Worm (Caenorhabditis elegans): ENCODE data around the gene C07D10.1.

C07D10.1 gene

ce11 chrII:7405262-7405661, 6.5 kb downstream of the C07D10.1 start:
- TF ChIP-seq B0310.2 (tag; optimal IDR thresholded peaks at IDR 0.05): no peak
- no peak for TF ChIP-seq ceh-36 (tag; optimal IDR thresholded peaks at IDR 0.05)

- TF ChIP-seq ama-1 (optimal IDR thresholded peaks at IDR 0.05): no peak
- TF ChIP-seq tbx-37 (GFP tag; conservative IDR thresholded peaks at IDR 0.05): no peak
- TF ChIP-seq tbx-11 (GFP tag; IDR thresholded peaks at IDR 0.05): no peak
- no peak for TF ChIP-seq pes-1 (GFP tag; IDR thresholded peaks at IDR 0.05)
- TF ChIP-seq flt-1 (GFP tag; IDR thresholded peaks at IDR 0.05): no peak
- no peak for TF ChIP-seq hmbx-1 (tag; optimal IDR thresholded peaks at IDR 0.05)
Observed at ce11 chrII:7406438-7406837, 7.6 kb downstream of the C07D10.1 start.

ce11 chrII:7408192-7408591, 9.4 kb downstream of the C07D10.1 start, which contains the start of gene srd-55:
Gene srd-55, plus strand, starts transcription at chrII:7408492.
- no peak for TF ChIP-seq sea-1 (GFP tag; conservative IDR thresholded peaks at IDR 0.05)
- TF ChIP-seq hnd-1 (tag; optimal IDR thresholded peaks at IDR 0.05): no peak
- TF ChIP-seq B0310.2 (tag; optimal IDR thresholded peaks at IDR 0.05): no peak
- TF ChIP-seq flt-1 (GFP tag; IDR thresholded peaks at IDR 0.05): no peak
- no peak for TF ChIP-seq ets-7 (tag; optimal IDR thresholded peaks at IDR 0.05)
- no peak for TF ChIP-seq hmg-4 (GFP tag; optimal IDR thresholded peaks at IDR 0.05)
- no peak for TF ChIP-seq scrt-1 (GFP tag; IDR thresholded peaks at IDR 0.05)
- TF ChIP-seq ama-1 (optimal IDR thresholded peaks at IDR 0.05): no peak
- TF ChIP-seq F13C5.2 (tag; optimal IDR thresholded peaks at IDR 0.05): no peak
- TF ChIP-seq pes-1 (GFP tag; IDR thresholded peaks at IDR 0.05): no peak
- no peak for TF ChIP-seq ceh-13 (GFP tag; optimal IDR thresholded peaks at IDR 0.05)
- no peak for TF ChIP-seq tbx-11 (GFP tag; IDR thresholded peaks at IDR 0.05)
- no peak for TF ChIP-seq hmbx-1 (tag; optimal IDR thresholded peaks at IDR 0.05)
- no peak for TF ChIP-seq aly-1 (tag; optimal IDR thresholded peaks at IDR 0.05)
- no peak for TF ChIP-seq tbx-37 (GFP tag; conservative IDR thresholded peaks at IDR 0.05)
- TF ChIP-seq ceh-36 (tag; optimal IDR thresholded peaks at IDR 0.05): no peak
- TF ChIP-seq tra-4 (tag; optimal IDR thresholded peaks at IDR 0.05): no peak

ce11 chrII:7411930-7412329, 13.1 kb downstream of the C07D10.1 start, which contains the start of gene K02A2.5:
Gene K02A2.5, minus strand, starts transcription at chrII:7412030.
- TF ChIP-seq pes-1 (GFP tag; IDR thresholded peaks at IDR 0.05): no peak
- no peak for TF ChIP-seq flt-1 (GFP tag; IDR thresholded peaks at IDR 0.05)
- no peak for TF ChIP-seq ceh-36 (tag; optimal IDR thresholded peaks at IDR 0.05)
- no peak for TF ChIP-seq tbx-37 (GFP tag; conservative IDR thresholded peaks at IDR 0.05)
- no peak for TF ChIP-seq aly-1 (tag; optimal IDR thresholded peaks at IDR 0.05)
- TF ChIP-seq hmbx-1 (tag; optimal IDR thresholded peaks at IDR 0.05): no peak

ce11 chrII:7413275-7413674, 14.5 kb downstream of the C07D10.1 start:
- TF ChIP-seq F13C5.2 (tag; optimal IDR thresholded peaks at IDR 0.05) (no peak), pes-1 (GFP tag; IDR thresholded peaks at IDR 0.05) (no peak), tbx-11 (GFP tag; IDR thresholded peaks at IDR 0.05) (no peak), ets-7 (tag; optimal IDR thresholded peaks at IDR 0.05) (no peak), ceh-36 (tag; optimal IDR thresholded peaks at IDR 0.05) (no peak), tbx-37 (GFP tag; conservative IDR thresholded peaks at IDR 0.05) (no peak)

ce11 chrII:7413764-7414163, 15.0 kb downstream of the C07D10.1 start:
- TF ChIP-seq B0310.2 (tag; optimal IDR thresholded peaks at IDR 0.05) (no peak), hmg-4 (GFP tag; optimal IDR thresholded peaks at IDR 0.05) (no peak), hnd-1 (tag; optimal IDR thresholded peaks at IDR 0.05) (no peak), aly-1 (tag; optimal IDR thresholded peaks at IDR 0.05) (no peak), pes-1 (GFP tag; IDR thresholded peaks at IDR 0.05) (no peak), F13C5.2 (tag; optimal IDR thresholded peaks at IDR 0.05) (no peak), ama-1 (optimal IDR thresholded peaks at IDR 0.05) (no peak), ceh-36 (tag; optimal IDR thresholded peaks at IDR 0.05) (no peak), sea-1 (GFP tag; conservative IDR thresholded peaks at IDR 0.05) (no peak), scrt-1 (GFP tag; IDR thresholded peaks at IDR 0.05) (no peak), ets-7 (tag; optimal IDR thresholded peaks at IDR 0.05) (no peak), ceh-13 (GFP tag; optimal IDR thresholded peaks at IDR 0.05) (no peak), tbx-11 (GFP tag; IDR thresholded peaks at IDR 0.05) (no peak), hmbx-1 (tag; optimal IDR thresholded peaks at IDR 0.05) (no peak), flt-1 (GFP tag; IDR thresholded peaks at IDR 0.05) (no peak), tra-4 (tag; optimal IDR thresholded peaks at IDR 0.05) (no peak), tbx-37 (GFP tag; conservative IDR thresholded peaks at IDR 0.05) (no peak)

ce11 chrII:7419563-7419962, 20.8 kb downstream of the C07D10.1 start:
- no peak for TF ChIP-seq B0310.2 (tag; optimal IDR thresholded peaks at IDR 0.05)
- TF ChIP-seq tra-4 (tag; optimal IDR thresholded peaks at IDR 0.05): no peak
- no peak for TF ChIP-seq tbx-37 (GFP tag; conservative IDR thresholded peaks at IDR 0.05)
- no peak for TF ChIP-seq flt-1 (GFP tag; IDR thresholded peaks at IDR 0.05)
- no peak for TF ChIP-seq aly-1 (tag; optimal IDR thresholded peaks at IDR 0.05)
- no peak for TF ChIP-seq tbx-11 (GFP tag; IDR thresholded peaks at IDR 0.05)
- TF ChIP-seq hnd-1 (tag; optimal IDR thresholded peaks at IDR 0.05): no peak

- TF ChIP-seq tbx-11 (GFP tag; IDR thresholded peaks at IDR 0.05): no peak
- TF ChIP-seq hmg-4 (GFP tag; optimal IDR thresholded peaks at IDR 0.05): no peak
- no peak for TF ChIP-seq scrt-1 (GFP tag; IDR thresholded peaks at IDR 0.05)
- TF ChIP-seq tbx-37 (GFP tag; conservative IDR thresholded peaks at IDR 0.05): no peak
- no peak for TF ChIP-seq aly-1 (tag; optimal IDR thresholded peaks at IDR 0.05)
- TF ChIP-seq pes-1 (GFP tag; IDR thresholded peaks at IDR 0.05): no peak
- no peak for TF ChIP-seq sea-1 (GFP tag; conservative IDR thresholded peaks at IDR 0.05)
- TF ChIP-seq ama-1 (optimal IDR thresholded peaks at IDR 0.05): no peak
Observed at ce11 chrII:7420157-7420556, 21.3 kb downstream of the C07D10.1 start.
